Worm (Caenorhabditis elegans) whole organism, L3 larva: ENCODE measurements around the gene F25G6.1.
A peak's percentile ranks its signal among the peaks of the same experiment; 100 is the strongest.

Experiments
- aly-2 ChIP-seq: fragments of 150-350 bp; optimal IDR thresholded peaks from 2 replicates; lab custom pipeline; 2014; ENCODE audit warnings: missing biosample characterization, missing genetic modification characterization
- ama-1 ChIP-seq: fragments of 150-350 bp; optimal IDR thresholded peaks from 2 replicates; lab custom pipeline; 2018
- ceh-16 ChIP-seq: sonication (generic microtip); optimal IDR thresholded peaks from 2 replicates; lab custom pipeline; 2017; ENCODE audit warnings: missing biosample characterization, missing genetic modification characterization
- ceh-28 ChIP-seq: fragments of 150-350 bp; optimal IDR thresholded peaks from 2 replicates; lab custom pipeline; 2014; ENCODE audit warnings: missing biosample characterization, missing genetic modification reagents, missing genetic modification characterization
- ceh-82 ChIP-seq: fragments of 150-350 bp; optimal IDR thresholded peaks from 2 replicates; lab custom pipeline; 2014; ENCODE audit warnings: missing biosample characterization, missing genetic modification characterization
- ceh-9 ChIP-seq: sonication (generic microtip); optimal IDR thresholded peaks from 2 replicates; lab custom pipeline; 2018; ENCODE audit warnings: missing biosample characterization, missing genetic modification characterization
- egl-27 ChIP-seq: sonication (generic microtip); optimal IDR thresholded peaks from 4 replicates; lab custom pipeline; 2017; ENCODE audit warnings: missing biosample characterization, missing genetic modification reagents, missing genetic modification characterization
- egl-5 ChIP-seq: fragments of 150-350 bp; optimal IDR thresholded peaks from 2 replicates; lab custom pipeline; 2017; ENCODE audit warnings: missing biosample characterization, missing genetic modification reagents, missing genetic modification characterization, inconsistent platforms
- elt-1 ChIP-seq: fragments of 150-350 bp; optimal IDR thresholded peaks from 2 replicates; lab custom pipeline; 2014; ENCODE audit warnings: missing biosample characterization, missing genetic modification characterization
- elt-2 ChIP-seq: sonication (generic microtip); optimal IDR thresholded peaks from 2 replicates; lab custom pipeline; 2016; ENCODE audit warnings: missing genetic modification reagents, mild to moderate bottlenecking, missing genetic modification characterization, missing compliant biosample characterization
- elt-3 ChIP-seq, 3 experiments: fragments of 150-350 bp in 1 of 3; sonication (generic microtip) in 2 of 3; optimal IDR thresholded peaks; 2 replicates in 2 of 3; 4 replicates in 1 of 3; lab custom pipeline; 2014 to 2017; ENCODE audit warnings: missing biosample characterization in 3 of 3, missing genetic modification characterization in 3 of 3
- eor-1 ChIP-seq, 2 experiments: fragments of 150-350 bp; optimal IDR thresholded peaks; 2 replicates each; lab custom pipeline; 2014 to 2018; ENCODE audit warnings: missing biosample characterization in 2 of 2, missing genetic modification characterization in 2 of 2
- fkh-2 ChIP-seq: fragments of 150-350 bp; optimal IDR thresholded peaks from 2 replicates; lab custom pipeline; 2014; ENCODE audit warnings: missing biosample characterization, missing genetic modification reagents, missing genetic modification characterization
- hmg-11 ChIP-seq: sonication (generic microtip); optimal IDR thresholded peaks from 2 replicates; lab custom pipeline; 2016; ENCODE audit warnings: missing genetic modification characterization, missing compliant biosample characterization
- jun-1 ChIP-seq: fragments of 150-350 bp; optimal IDR thresholded peaks from 2 replicates; lab custom pipeline; 2014; ENCODE audit warnings: missing biosample characterization, missing genetic modification reagents, missing genetic modification characterization
- lin-15B ChIP-seq: fragments of 150-350 bp; optimal IDR thresholded peaks from 2 replicates; lab custom pipeline; 2014; ENCODE audit warnings: missing biosample characterization, missing genetic modification characterization
- lin-39 ChIP-seq: fragments of 150-350 bp; optimal IDR thresholded peaks from 2 replicates; lab custom pipeline; 2018; ENCODE audit warnings: missing biosample characterization, missing genetic modification reagents, missing genetic modification characterization
- lsy-12 ChIP-seq: sonication (generic microtip); optimal IDR thresholded peaks from 2 replicates; lab custom pipeline; 2016; ENCODE audit warnings: mild to moderate bottlenecking, missing genetic modification characterization, missing compliant biosample characterization
- mdl-1 ChIP-seq: fragments of 150-350 bp; optimal IDR thresholded peaks from 2 replicates; lab custom pipeline; 2014; ENCODE audit warnings: missing biosample characterization, missing genetic modification characterization
- mml-1 ChIP-seq: fragments of 150-350 bp; sonication (generic microtip); optimal IDR thresholded peaks from 3 replicates; lab custom pipeline; 2014; ENCODE audit warnings: missing biosample characterization, missing genetic modification characterization
- nfya-1 ChIP-seq: sonication (generic microtip); optimal IDR thresholded peaks from 2 replicates; lab custom pipeline; 2017; ENCODE audit warnings: missing genetic modification characterization, mild to moderate bottlenecking, missing compliant biosample characterization, antibody characterized with exemption, moderate library complexity; ENCODE audit not compliant: insufficient read depth
- nhr-11 ChIP-seq: fragments of 150-350 bp; optimal IDR thresholded peaks from 2 replicates; lab custom pipeline; 2014; ENCODE audit warnings: missing biosample characterization, missing genetic modification characterization
- nhr-12 ChIP-seq: fragments of 150-350 bp; optimal IDR thresholded peaks from 2 replicates; lab custom pipeline; 2014; ENCODE audit warnings: missing biosample characterization, missing genetic modification characterization
- nhr-23 ChIP-seq: fragments of 150-350 bp; optimal IDR thresholded peaks from 2 replicates; lab custom pipeline; 2014; ENCODE audit warnings: missing biosample characterization, missing genetic modification reagents, missing genetic modification characterization
- nhr-237 ChIP-seq: fragments of 150-350 bp; optimal IDR thresholded peaks from 2 replicates; lab custom pipeline; 2014; ENCODE audit warnings: missing biosample characterization, missing genetic modification characterization
- nhr-25 ChIP-seq: sonication (generic microtip); optimal IDR thresholded peaks from 2 replicates; lab custom pipeline; 2017; ENCODE audit warnings: missing biosample characterization, missing genetic modification characterization
- nhr-28 ChIP-seq: fragments of 150-350 bp; optimal IDR thresholded peaks from 2 replicates; lab custom pipeline; 2014; ENCODE audit warnings: missing biosample characterization, missing genetic modification characterization
- nhr-43 ChIP-seq: sonication (generic microtip); optimal IDR thresholded peaks from 2 replicates; lab custom pipeline; 2016; ENCODE audit warnings: mild to moderate bottlenecking, missing genetic modification characterization, missing compliant biosample characterization; ENCODE audit not compliant: poor library complexity, severe bottlenecking
- nhr-67 ChIP-seq: fragments of 150-350 bp; optimal IDR thresholded peaks from 2 replicates; lab custom pipeline; 2014; ENCODE audit warnings: missing biosample characterization, missing genetic modification characterization
- nhr-77 ChIP-seq: fragments of 150-350 bp; optimal IDR thresholded peaks from 2 replicates; lab custom pipeline; 2014; ENCODE audit warnings: missing biosample characterization, missing genetic modification characterization
- pha-4 ChIP-seq: fragments of 150-350 bp; optimal IDR thresholded peaks from 2 replicates; lab custom pipeline; 2014; ENCODE audit warnings: missing biosample characterization, missing genetic modification reagents, missing genetic modification characterization
- pqm-1 ChIP-seq: fragments of 150-350 bp; optimal IDR thresholded peaks from 2 replicates; lab custom pipeline; 2017; ENCODE audit warnings: missing biosample characterization, missing genetic modification characterization, inconsistent platforms
- skn-1 ChIP-seq: fragments of 150-350 bp; optimal IDR thresholded peaks from 2 replicates; lab custom pipeline; 2014; ENCODE audit warnings: missing biosample characterization, missing genetic modification characterization
- snpc-4 ChIP-seq: fragments of 150-350 bp; optimal IDR thresholded peaks from 2 replicates; lab custom pipeline; 2014; ENCODE audit warnings: missing biosample characterization, missing genetic modification characterization
- unc-39 ChIP-seq: sonication (generic microtip); optimal IDR thresholded peaks from 4 replicates; lab custom pipeline; 2017; ENCODE audit warnings: missing biosample characterization, missing genetic modification characterization
- zag-1 ChIP-seq: fragments of 150-350 bp; optimal IDR thresholded peaks from 2 replicates; lab custom pipeline; 2014; ENCODE audit warnings: missing biosample characterization, missing genetic modification characterization
- ztf-11 ChIP-seq: fragments of 150-350 bp; optimal IDR thresholded peaks from 2 replicates; lab custom pipeline; 2014; ENCODE audit warnings: missing biosample characterization, missing genetic modification characterization
- ztf-4 ChIP-seq: fragments of 150-350 bp; optimal IDR thresholded peaks from 2 replicates; lab custom pipeline; 2014; ENCODE audit warnings: missing biosample characterization, missing genetic modification characterization

F25G6.1 gene

ce11 chrV:8610633-8611404 is 36.0 kb downstream of the F25G6.1 start, which contains the start of gene fip-4:
TSS of gene fip-4 (minus strand) at chrV:8611268.
- no peak for TF ChIP-seq ama-1 (lab: Kevin White, UChicago)
- no peak for TF ChIP-seq ceh-28 (tag; lab: Kevin White, UChicago)
- peak; percentile 12 for TF ChIP-seq nfya-1 (tag; lab: Kevin White, UChicago)
- TF ChIP-seq ceh-82 (tag; lab: Kevin White, UChicago), result no peak
- no peak for TF ChIP-seq lin-15B (tag; lab: Kevin White, UChicago)
- TF ChIP-seq fkh-2 (tag; lab: Kevin White, UChicago), result no peak
- TF ChIP-seq ztf-11 (tag; lab: Kevin White, UChicago), result no peak
- TF ChIP-seq mml-1, result peak; percentile 38
- TF ChIP-seq mdl-1 (tag; lab: Kevin White, UChicago), result no peak
- TF ChIP-seq elt-2, result peak; percentile 73
- no peak for TF ChIP-seq zag-1 (tag; lab: Kevin White, UChicago)
- TF ChIP-seq aly-2 (tag; lab: Kevin White, UChicago), result no peak
- no peak for TF ChIP-seq ceh-16 (tag; lab: Kevin White, UChicago)
- peak; percentile 76 for TF ChIP-seq pqm-1 (tag; lab: Kevin White, UChicago)
- TF ChIP-seq nhr-67 (tag; lab: Kevin White, UChicago), result no peak
- peak; percentile 18 for TF ChIP-seq snpc-4 (tag; lab: Kevin White, UChicago)
- peak; percentile 91 for TF ChIP-seq nhr-25 (tag; lab: Kevin White, UChicago)
- TF ChIP-seq skn-1, result no peak
- TF ChIP-seq lsy-12 (tag; lab: Kevin White, UChicago), result peak; percentile 9
- no peak for TF ChIP-seq nhr-28 (tag; lab: Kevin White, UChicago)
- no peak for TF ChIP-seq lin-39 (tag; lab: Kevin White, UChicago)
- TF ChIP-seq egl-5 (tag; lab: Kevin White, UChicago), result peak; percentile 45
- peak; percentile 60 for TF ChIP-seq nhr-23 (tag; lab: Kevin White, UChicago)
- TF ChIP-seq nhr-77 (tag; lab: Kevin White, UChicago), result no peak
- TF ChIP-seq jun-1 (tag; lab: Kevin White, UChicago), result peak; percentile 27
- peak; percentile 99 for TF ChIP-seq pha-4 (tag; lab: Kevin White, UChicago)
- no peak for TF ChIP-seq nhr-237 (tag; lab: Kevin White, UChicago)
- TF ChIP-seq, all 47 proteins: peak for 11

ce11 chrV:8615711-8616110 is 40.8 kb downstream of the F25G6.1 start:
- TF ChIP-seq unc-39 (no peak), nfya-1 (tag; lab: Kevin White, UChicago) (no peak), fkh-2 (tag; lab: Kevin White, UChicago) (no peak), aly-2 (tag; lab: Kevin White, UChicago) (peak; percentile 8), nhr-25 (tag; lab: Kevin White, UChicago) (peak; percentile 33)

- TF ChIP-seq nhr-23 (tag; lab: Kevin White, UChicago) (no peak), hmg-11 (tag; lab: Kevin White, UChicago) (no peak), egl-27 (tag; lab: Kevin White, UChicago) (no peak), ztf-4 (tag; lab: Kevin White, UChicago) (no peak), ceh-82 (tag; lab: Kevin White, UChicago) (no peak), ceh-9 (tag; lab: Kevin White, UChicago) (no peak), ama-1 (lab: Kevin White, UChicago) (no peak), nhr-11 (tag; lab: Kevin White, UChicago) (no peak), nhr-43 (tag; lab: Kevin White, UChicago) (peak; percentile 17), nhr-12 (tag; lab: Kevin White, UChicago) (no peak), mml-1 (no peak), elt-1 (tag; lab: Kevin White, UChicago) (peak; percentile 83), pha-4 (tag; lab: Kevin White, UChicago) (no peak), nhr-77 (tag; lab: Kevin White, UChicago) (no peak), eor-1 (tag; optimal IDR thresholded peaks at IDR 0.05; lab: Kevin White, UChicago) (no peak), elt-3 (tag; optimal IDR thresholded peaks at IDR 0.05; lab: Kevin White, UChicago) (no peak), nfya-1 (tag; lab: Kevin White, UChicago) (no peak), nhr-25 (tag; lab: Kevin White, UChicago) (peak; percentile 27)
Measured at ce11 chrV:8618738-8619137, 43.9 kb downstream of the F25G6.1 start, which contains the start of gene grd-5. TSS of gene grd-5 (plus strand) at chrV:8619032.
